Fruit fly (Drosophila melanogaster) whole organism, prepupa: ENCODE measurements around the gene elg1.

ENCODE experiments used
- Blimp-1 ChIP-seq: fragments of 200-800 bp; sonication (Bioruptor generic); optimal IDR thresholded peaks from 3 replicates; lab custom pipeline; 2017; ENCODE audit warnings: missing biosample characterization, missing genetic modification characterization, mild to moderate bottlenecking, moderate library complexity, missing genetic modification reagents
- CG10631 ChIP-seq: fragments of 200-800 bp; sonication (Bioruptor generic); optimal IDR thresholded peaks from 2 replicates; lab custom pipeline; 2016; ENCODE audit warnings: missing biosample characterization, missing genetic modification characterization
- CG10669 ChIP-seq: fragments of 200-800 bp; sonication (Bioruptor generic); optimal IDR thresholded peaks from 3 replicates; lab custom pipeline; 2018; ENCODE audit warnings: missing biosample characterization, mild to moderate bottlenecking, missing genetic modification characterization, moderate library complexity
- CG11294 ChIP-seq: fragments of 200-800 bp; sonication (Bioruptor generic); IDR thresholded peaks from 2 replicates; pipeline ENCODE4 v1.3.6; 2022; ENCODE audit warnings: missing biosample characterization, missing genetic modification characterization
- CG11762 ChIP-seq: fragments of 200-800 bp; sonication (Bioruptor generic); optimal IDR thresholded peaks from 3 replicates; lab custom pipeline; 2016; ENCODE audit warnings: missing biosample characterization, missing genetic modification characterization; ENCODE audit not compliant: insufficient read depth
- CG11902 ChIP-seq: fragments of 200-800 bp; sonication (Bioruptor generic); optimal IDR thresholded peaks from 3 replicates; lab custom pipeline; 2016; ENCODE audit warnings: missing biosample characterization, missing genetic modification characterization
- CG15336 ChIP-seq: fragments of 200-800 bp; sonication (Bioruptor generic); IDR thresholded peaks from 2 replicates; pipeline ENCODE4 v1.3.6; 2022; ENCODE audit warnings: missing biosample characterization, missing genetic modification characterization
- CG1621 ChIP-seq: fragments of 200-800 bp; sonication (Bioruptor generic); optimal IDR thresholded peaks from 3 replicates; lab custom pipeline; 2018; ENCODE audit warnings: missing biosample characterization, mild to moderate bottlenecking, missing genetic modification characterization
- CG16779 ChIP-seq: fragments of 200-800 bp; sonication (Bioruptor generic); optimal IDR thresholded peaks from 3 replicates; lab custom pipeline; 2017; ENCODE audit warnings: missing biosample characterization, mild to moderate bottlenecking, missing genetic modification characterization
- CG31627 ChIP-seq: fragments of 200-800 bp; sonication (Bioruptor generic); optimal IDR thresholded peaks from 3 replicates; lab custom pipeline; 2016; ENCODE audit warnings: missing biosample characterization, missing genetic modification characterization
- CG32006 ChIP-seq: fragments of 200-800 bp; sonication (Bioruptor generic); optimal IDR thresholded peaks from 3 replicates; lab custom pipeline; 2017; ENCODE audit warnings: missing biosample characterization, mild to moderate bottlenecking, missing genetic modification characterization
- CG34406 ChIP-seq: fragments of 200-800 bp; sonication (Bioruptor generic); optimal IDR thresholded peaks from 3 replicates; lab custom pipeline; 2016; ENCODE audit warnings: missing biosample characterization, missing genetic modification characterization
- CG4318 ChIP-seq: fragments of 200-800 bp; sonication (Bioruptor generic); optimal IDR thresholded peaks from 3 replicates; lab custom pipeline; 2017; ENCODE audit warnings: missing biosample characterization, mild to moderate bottlenecking, missing genetic modification characterization
- CG6163 ChIP-seq: fragments of 200-800 bp; sonication (Bioruptor generic); IDR thresholded peaks from 3 replicates; pipeline ENCODE4 v1.3.6; 2022; ENCODE audit warnings: missing biosample characterization, missing genetic modification characterization
- CG6276 ChIP-seq: fragments of 200-800 bp; sonication (Bioruptor generic); optimal IDR thresholded peaks from 2 replicates; lab custom pipeline; 2017; ENCODE audit warnings: missing biosample characterization, mild to moderate bottlenecking, missing genetic modification characterization
- CG6792 ChIP-seq: fragments of 200-800 bp; sonication (Bioruptor generic); optimal IDR thresholded peaks from 3 replicates; lab custom pipeline; 2016; ENCODE audit warnings: missing biosample characterization, missing genetic modification characterization
- CG6808 ChIP-seq: fragments of 200-800 bp; sonication (Bioruptor generic); optimal IDR thresholded peaks from 3 replicates; lab custom pipeline; 2017; ENCODE audit warnings: missing biosample characterization, missing genetic modification characterization, mild to moderate bottlenecking, moderate library complexity, missing genetic modification reagents
- CG6854 ChIP-seq: fragments of 200-800 bp; sonication (Bioruptor generic); optimal IDR thresholded peaks from 2 replicates; lab custom pipeline; 2017; ENCODE audit warnings: missing biosample characterization, mild to moderate bottlenecking, missing genetic modification characterization
- CG8119 ChIP-seq: fragments of 200-800 bp; sonication (Bioruptor generic); IDR thresholded peaks from 3 replicates; pipeline ENCODE4 v1.3.6; 2022; ENCODE audit warnings: missing biosample characterization, missing genetic modification characterization
- CG8319 ChIP-seq: fragments of 200-800 bp; sonication (Bioruptor generic); optimal IDR thresholded peaks from 3 replicates; lab custom pipeline; 2016; ENCODE audit warnings: missing biosample characterization, missing genetic modification characterization
- CG8632 ChIP-seq: fragments of 200-800 bp; sonication (Bioruptor generic); optimal IDR thresholded peaks from 3 replicates; lab custom pipeline; 2016; ENCODE audit warnings: missing biosample characterization, missing genetic modification characterization
- CG9139 ChIP-seq: fragments of 200-800 bp; sonication (Bioruptor generic); optimal IDR thresholded peaks from 3 replicates; lab custom pipeline; 2017; ENCODE audit warnings: missing biosample characterization, mild to moderate bottlenecking, missing genetic modification characterization
- Eip78C ChIP-seq: fragments of 200-800 bp; sonication (Bioruptor generic); peaks from one replicate; lab custom pipeline; 2016; ENCODE audit warnings: missing biosample characterization, missing genetic modification characterization
- Eip93F ChIP-seq: fragments of 200-800 bp; sonication (Bioruptor generic); optimal IDR thresholded peaks from 2 replicates; lab custom pipeline; 2016; ENCODE audit warnings: missing biosample characterization, mild to moderate bottlenecking, missing genetic modification characterization
- Ets21C ChIP-seq: fragments of 200-800 bp; sonication (Bioruptor generic); optimal IDR thresholded peaks from 3 replicates; lab custom pipeline; 2016; ENCODE audit warnings: missing biosample characterization, missing genetic modification characterization
- Ets96B ChIP-seq: fragments of 200-800 bp; optimal IDR thresholded peaks from 2 replicates; lab custom pipeline; 2019; ENCODE audit warnings: missing biosample characterization, mild to moderate bottlenecking, missing genetic modification characterization, moderate library complexity
- Gug ChIP-seq: fragments of 200-800 bp; sonication (Bioruptor generic); IDR thresholded peaks from 2 replicates; pipeline ENCODE4 v1.3.6; 2022; ENCODE audit warnings: missing biosample characterization, missing genetic modification characterization
- Hr38 ChIP-seq: sonication (Bioruptor generic); optimal IDR thresholded peaks from 2 replicates; lab custom pipeline; 2016; ENCODE audit warnings: missing biosample characterization, missing genetic modification characterization
- Hr39 ChIP-seq: fragments of 200-800 bp; sonication (Bioruptor generic); optimal IDR thresholded peaks from 2 replicates; lab custom pipeline; 2016; ENCODE audit warnings: missing biosample characterization, missing genetic modification characterization
- Hr4 ChIP-seq: fragments of 200-800 bp; sonication (Bioruptor generic); optimal IDR thresholded peaks from 3 replicates; lab custom pipeline; 2016; ENCODE audit warnings: missing biosample characterization, missing genetic modification characterization
- Lpt ChIP-seq: fragments of 200-800 bp; sonication (Bioruptor generic); optimal IDR thresholded peaks from 3 replicates; lab custom pipeline; 2016; ENCODE audit warnings: missing biosample characterization, missing genetic modification characterization
- Met ChIP-seq: fragments of 200-800 bp; sonication (Bioruptor generic); optimal IDR thresholded peaks from 3 replicates; lab custom pipeline; 2016; ENCODE audit warnings: missing biosample characterization, missing genetic modification characterization
- OdsH ChIP-seq: fragments of 200-800 bp; sonication (Bioruptor generic); optimal IDR thresholded peaks from 3 replicates; lab custom pipeline; 2016; ENCODE audit warnings: missing biosample characterization, missing genetic modification characterization
- Smox ChIP-seq: fragments of 200-800 bp; sonication (Bioruptor generic); optimal IDR thresholded peaks from 3 replicates; lab custom pipeline; 2016; ENCODE audit warnings: missing biosample characterization, missing genetic modification characterization
- Sox14 ChIP-seq: fragments of 200-800 bp; sonication (Bioruptor generic); optimal IDR thresholded peaks from 3 replicates; lab custom pipeline; 2016; ENCODE audit warnings: missing biosample characterization, missing genetic modification characterization
- Sox15 ChIP-seq: fragments of 200-800 bp; sonication (Bioruptor generic); optimal IDR thresholded peaks from 3 replicates; lab custom pipeline; 2016; ENCODE audit warnings: missing biosample characterization, missing genetic modification characterization
- achi ChIP-seq: fragments of 200-800 bp; sonication (Bioruptor generic); optimal IDR thresholded peaks from 3 replicates; lab custom pipeline; 2016; ENCODE audit warnings: missing biosample characterization, missing genetic modification characterization
- cyc ChIP-seq: fragments of 200-800 bp; sonication (Bioruptor generic); optimal IDR thresholded peaks from 3 replicates; lab custom pipeline; 2016; ENCODE audit warnings: missing biosample characterization, missing genetic modification characterization
- dac ChIP-seq: fragments of 200-800 bp; sonication (Bioruptor generic); optimal IDR thresholded peaks from 2 replicates; lab custom pipeline; 2017; ENCODE audit warnings: missing biosample characterization, mild to moderate bottlenecking, missing genetic modification characterization
- eg ChIP-seq: fragments of 200-800 bp; sonication (Bioruptor generic); IDR thresholded peaks from 3 replicates; pipeline ENCODE4 v1.3.6; 2022; ENCODE audit warnings: missing biosample characterization, missing genetic modification characterization
- esn ChIP-seq: fragments of 200-800 bp; sonication (Bioruptor generic); optimal IDR thresholded peaks from 2 replicates; lab custom pipeline; 2016; ENCODE audit warnings: missing biosample characterization, mild to moderate bottlenecking, missing genetic modification characterization, moderate library complexity
- fd59A ChIP-seq: fragments of 200-800 bp; sonication (Bioruptor generic); optimal IDR thresholded peaks from 2 replicates; lab custom pipeline; 2017; ENCODE audit warnings: missing biosample characterization, mild to moderate bottlenecking, missing genetic modification characterization, missing genetic modification reagents
- fd85E ChIP-seq: fragments of 200-800 bp; sonication (Bioruptor generic); optimal IDR thresholded peaks from 3 replicates; lab custom pipeline; 2016; ENCODE audit warnings: missing biosample characterization, missing genetic modification characterization
- fkh ChIP-seq: fragments of 200-800 bp; sonication (Bioruptor generic); optimal IDR thresholded peaks from 3 replicates; lab custom pipeline; 2017; ENCODE audit warnings: missing biosample characterization, mild to moderate bottlenecking, missing genetic modification characterization, moderate library complexity
- lz ChIP-seq: fragments of 200-800 bp; sonication (Bioruptor generic); optimal IDR thresholded peaks from 3 replicates; lab custom pipeline; 2016; ENCODE audit warnings: missing biosample characterization, missing genetic modification characterization
- net ChIP-seq: fragments of 200-800 bp; sonication (Bioruptor generic); optimal IDR thresholded peaks from 3 replicates; lab custom pipeline; 2016; ENCODE audit warnings: missing biosample characterization, missing genetic modification characterization
- salr ChIP-seq, 2 experiments: fragments of 200-800 bp; sonication (Bioruptor generic); optimal IDR thresholded peaks; 3 replicates each; lab custom pipeline; 2016 to 2018; ENCODE audit warnings: missing biosample characterization in 2 of 2, missing genetic modification characterization in 2 of 2, mild to moderate bottlenecking in 1 of 2
- spab ChIP-seq: fragments of 200-800 bp; sonication (Bioruptor generic); optimal IDR thresholded peaks from 2 replicates; lab custom pipeline; 2017; ENCODE audit warnings: missing biosample characterization, mild to moderate bottlenecking, missing genetic modification characterization, missing genetic modification reagents
- svp ChIP-seq: fragments of 200-800 bp; sonication (Bioruptor generic); peaks from one replicate; lab custom pipeline; 2016; ENCODE audit warnings: missing biosample characterization, missing genetic modification characterization
- topi ChIP-seq: fragments of 200-800 bp; sonication (Bioruptor generic); optimal IDR thresholded peaks from 3 replicates; lab custom pipeline; 2016; ENCODE audit warnings: missing biosample characterization, missing genetic modification characterization
- vri ChIP-seq: fragments of 200-800 bp; sonication (Bioruptor generic); optimal IDR thresholded peaks from 3 replicates; lab custom pipeline; 2016; ENCODE audit warnings: missing biosample characterization, mild to moderate bottlenecking, missing genetic modification characterization

The elg1 gene

dm6 chr3L:16161847-16162556 lies 30.2 kb downstream of the elg1 start:
- peak; percentile 61 for TF ChIP-seq Ets96B (tag; lab: Kevin White, UChicago)
- peak; percentile 85 for TF ChIP-seq Sox14 (GFP tag; lab: Kevin White, UChicago)
- TF ChIP-seq fkh (GFP tag; lab: Kevin White, UChicago) = peak; percentile 46
- TF ChIP-seq Ets21C = no peak
- TF ChIP-seq CG8119 (GFP tag; lab: Robert Waterston, UW) = peak; percentile 85
- peak; percentile 13 for TF ChIP-seq fd85E
- peak; percentile 56 for TF ChIP-seq esn
- peak; percentile 53 for TF ChIP-seq Met (GFP tag; lab: Kevin White, UChicago)
- peak; percentile 25 for TF ChIP-seq Smox
- peak; percentile 54 for TF ChIP-seq CG11762 (GFP tag; lab: Kevin White, UChicago)
- peak; percentile 72 for TF ChIP-seq Lpt
- peak in 1 of 2 experiments; percentile 71 for TF ChIP-seq salr (GFP tag; optimal IDR thresholded peaks at IDR 0.05; lab: Kevin White, UChicago)
- TF ChIP-seq Gug (GFP tag; lab: Robert Waterston, UW) = peak; percentile 74
- TF ChIP-seq achi (GFP tag; lab: Kevin White, UChicago) = peak; percentile 84
- TF ChIP-seq Hr38 (GFP tag; lab: Kevin White, UChicago) = no peak
- TF ChIP-seq CG8319 = peak; percentile 31
- peak; percentile 56 for TF ChIP-seq CG6808 (GFP tag; lab: Kevin White, UChicago)
- TF ChIP-seq Hr4 (GFP tag; lab: Kevin White, UChicago) = peak; percentile 89
- peak; percentile 62 for TF ChIP-seq CG10669
- TF ChIP-seq CG31627 = peak; percentile 43
- peak; percentile 93 for TF ChIP-seq CG32006 (GFP tag; lab: Kevin White, UChicago)
- TF ChIP-seq CG11294 = peak; percentile 69; the same call in 1 of the 2 replicates
- TF ChIP-seq CG6792 = peak; percentile 61
- peak; percentile 45 for TF ChIP-seq cyc (GFP tag; lab: Kevin White, UChicago)
- TF ChIP-seq topi = peak; percentile 43
- TF ChIP-seq lz (GFP tag; lab: Kevin White, UChicago) = no peak
- TF ChIP-seq CG16779 (tag; lab: Kevin White, UChicago) = peak; percentile 27
- peak; percentile 75 for TF ChIP-seq net (GFP tag; lab: Kevin White, UChicago)
- TF ChIP-seq svp = no peak
- no peak for TF ChIP-seq Eip93F
- TF ChIP-seq CG6854 (GFP tag; lab: Kevin White, UChicago) = no peak
- TF ChIP-seq Hr39 (GFP tag; lab: Kevin White, UChicago) = peak; percentile 48
- peak; percentile 65 for TF ChIP-seq dac (GFP tag; lab: Kevin White, UChicago)
- TF ChIP-seq CG34406 (GFP tag; lab: Kevin White, UChicago) = peak; percentile 67
- TF ChIP-seq CG1621 (tag; lab: Kevin White, UChicago) = peak; percentile 24
- TF ChIP-seq CG11902 (GFP tag; lab: Kevin White, UChicago) = peak; percentile 45
- peak; percentile 84 for TF ChIP-seq OdsH (GFP tag; lab: Kevin White, UChicago)
- peak; percentile 49 for TF ChIP-seq spab (GFP tag; lab: Kevin White, UChicago)
- peak; percentile 74 for TF ChIP-seq CG10631 (GFP tag; lab: Kevin White, UChicago)
- peak; percentile 78 for TF ChIP-seq CG4318 (GFP tag; lab: Kevin White, UChicago)
- peak; percentile 75 for TF ChIP-seq eg (GFP tag; lab: Robert Waterston, UW)
- no peak for TF ChIP-seq vri (GFP tag; lab: Kevin White, UChicago)
- TF ChIP-seq Sox15 (GFP tag; lab: Kevin White, UChicago) = peak; percentile 40
- TF ChIP-seq Eip78C (GFP tag; lab: Kevin White, UChicago) = peak; percentile 93
- peak; percentile 57 for TF ChIP-seq CG8632
- TF ChIP-seq fd59A = peak; percentile 30
- peak; percentile 84 for TF ChIP-seq CG6276
- TF ChIP-seq Blimp-1 (GFP tag; lab: Kevin White, UChicago) = no peak
- no peak for TF ChIP-seq CG9139 (GFP tag; lab: Kevin White, UChicago)
- TF ChIP-seq CG15336 (GFP tag; lab: Robert Waterston, UW) = peak; percentile 88
- peak; percentile 53 for TF ChIP-seq CG6163 (GFP tag; lab: Robert Waterston, UW)
